Worm (Caenorhabditis elegans) whole organism, L4 larva: Measurements from ENCODE around the gene rpc-2.

Experiments
- F10B5.3 ChIP-seq: sonication (generic microtip); optimal IDR thresholded peaks from 2 replicates; lab custom pipeline; 2016; ENCODE audit warnings: mild to moderate bottlenecking, missing genetic modification characterization, missing compliant biosample characterization
- F37D6.2 ChIP-seq: sonication (generic microtip); optimal IDR thresholded peaks from 2 replicates; lab custom pipeline; 2016; ENCODE audit warnings: mild to moderate bottlenecking, missing genetic modification characterization, missing compliant biosample characterization
- F44E2.7 ChIP-seq: fragments of 200-800 bp; sonication (Bioruptor generic); IDR thresholded peaks from 2 replicates; pipeline ENCODE4 v2.1.2; 2022; ENCODE audit warnings: missing genetic modification characterization, missing compliant biosample characterization
- F49E8.2 ChIP-seq: sonication (generic microtip); optimal IDR thresholded peaks from 2 replicates; lab custom pipeline; 2016; ENCODE audit warnings: missing compliant biosample characterization, mild to moderate bottlenecking, missing genetic modification characterization, borderline replicate concordance
- R02D3.7 ChIP-seq: fragments of 150-350 bp; sonication (generic microtip); optimal IDR thresholded peaks from 3 replicates; lab custom pipeline; 2014; ENCODE audit warnings: missing biosample characterization, missing genetic modification characterization
- Y105C5A.15 ChIP-seq: fragments of 200-800 bp; sonication (Bioruptor generic); IDR thresholded peaks from 2 replicates; pipeline ENCODE4 v1.3.6; 2022; ENCODE audit warnings: missing genetic modification characterization, missing compliant biosample characterization
- Y48G9A.11 ChIP-seq: fragments of 200-800 bp; sonication (Bioruptor generic); IDR thresholded peaks from 2 replicates; pipeline ENCODE4 v1.3.6; 2022; ENCODE audit warnings: missing genetic modification reagents, missing genetic modification characterization, missing compliant biosample characterization
- Y75B8A.6 ChIP-seq: fragments of 200-800 bp; sonication (Bioruptor generic); IDR thresholded peaks from 2 replicates; pipeline ENCODE4 v1.3.6; 2022; ENCODE audit warnings: missing genetic modification reagents, missing genetic modification characterization, missing compliant biosample characterization
- ZK337.2 ChIP-seq: fragments of 200-800 bp; sonication (Bioruptor generic); IDR thresholded peaks from 2 replicates; pipeline ENCODE4 v1.3.6; 2022; ENCODE audit warnings: missing genetic modification reagents, missing genetic modification characterization, missing compliant biosample characterization
- aha-1 ChIP-seq: fragments of 150-350 bp; peaks from one replicate; lab custom pipeline; 2014; ENCODE audit warnings: missing biosample characterization, missing genetic modification characterization
- aly-2 ChIP-seq: sonication (generic microtip); optimal IDR thresholded peaks from 2 replicates; lab custom pipeline; 2018; ENCODE audit warnings: missing biosample characterization, missing genetic modification characterization
- ama-1 ChIP-seq: fragments of 150-350 bp; optimal IDR thresholded peaks from 2 replicates; lab custom pipeline; 2014; ENCODE audit warnings: inconsistent platforms, mixed read lengths
- ceh-32 ChIP-seq: sonication (generic microtip); optimal IDR thresholded peaks from 2 replicates; lab custom pipeline; 2016; ENCODE audit warnings: mild to moderate bottlenecking, missing genetic modification characterization, missing compliant biosample characterization; ENCODE audit not compliant: poor library complexity
- ceh-44 ChIP-seq: fragments of 200-800 bp; sonication (Bioruptor generic); IDR thresholded peaks from 2 replicates; pipeline ENCODE4 v1.3.6; 2022; ENCODE audit warnings: missing genetic modification reagents, missing genetic modification characterization, missing compliant biosample characterization
- cey-2 ChIP-seq: sonication (generic microtip); optimal IDR thresholded peaks from 3 replicates; lab custom pipeline; 2017; ENCODE audit warnings: missing genetic modification characterization, mild to moderate bottlenecking, missing compliant biosample characterization, antibody characterized with exemption, borderline replicate concordance; ENCODE audit not compliant: insufficient read depth
- ctbp-1 ChIP-seq: fragments of 200-800 bp; sonication (Bioruptor generic); IDR thresholded peaks from 2 replicates; pipeline ENCODE4 v1.3.6; 2022; ENCODE audit warnings: missing genetic modification reagents, missing genetic modification characterization, missing compliant biosample characterization
- daf-12 ChIP-seq: fragments of 150-350 bp; optimal IDR thresholded peaks from 2 replicates; lab custom pipeline; 2014; ENCODE audit warnings: missing biosample characterization, missing genetic modification reagents, missing genetic modification characterization
- dmd-8 ChIP-seq: fragments of 200-800 bp; sonication (Bioruptor generic); IDR thresholded peaks from 2 replicates; pipeline ENCODE4 v1.3.6; 2022; ENCODE audit warnings: missing genetic modification characterization, missing compliant biosample characterization
- dve-1 ChIP-seq: sonication (generic microtip); optimal IDR thresholded peaks from 2 replicates; lab custom pipeline; 2017; ENCODE audit warnings: antibody characterized with exemption, mild to moderate bottlenecking, missing genetic modification characterization, missing compliant biosample characterization; ENCODE audit not compliant: insufficient read depth
- egl-27 ChIP-seq: sonication (generic microtip); optimal IDR thresholded peaks from 3 replicates; lab custom pipeline; 2017; ENCODE audit warnings: missing biosample characterization, missing genetic modification reagents, missing genetic modification characterization
- egl-43 ChIP-seq: fragments of 200-800 bp; sonication (Bioruptor generic); IDR thresholded peaks from 2 replicates; pipeline ENCODE4 v1.3.6; 2022; ENCODE audit warnings: missing genetic modification reagents, missing genetic modification characterization, missing compliant biosample characterization
- fkh-10 ChIP-seq: fragments of 150-350 bp; optimal IDR thresholded peaks from 2 replicates; lab custom pipeline; 2014; ENCODE audit warnings: missing biosample characterization, missing genetic modification reagents, missing genetic modification characterization
- gei-8 ChIP-seq: fragments of 200-800 bp; sonication (Bioruptor generic); optimal IDR thresholded peaks from 2 replicates; lab custom pipeline; 2018; ENCODE audit warnings: mild to moderate bottlenecking, missing genetic modification characterization, missing compliant biosample characterization
- hif-1 ChIP-seq, 2 experiments: sonication (generic microtip); optimal IDR thresholded peaks; 2 replicates each; lab custom pipeline; 2016 to 2017; ENCODE audit warnings: missing compliant biosample characterization in 2 of 2, missing genetic modification characterization in 2 of 2, missing genetic modification reagents in 2 of 2, missing genotype in 2 of 2, mild to moderate bottlenecking in 1 of 2
- hlh-11 ChIP-seq: fragments of 200-800 bp; sonication (Bioruptor generic); optimal IDR thresholded peaks from 2 replicates; lab custom pipeline; 2018; ENCODE audit warnings: mild to moderate bottlenecking, missing genetic modification characterization, missing compliant biosample characterization
- hlh-30 ChIP-seq: sonication (generic microtip); optimal IDR thresholded peaks from 2 replicates; lab custom pipeline; 2017; ENCODE audit warnings: antibody characterized with exemption, mild to moderate bottlenecking, missing genetic modification characterization, missing compliant biosample characterization; ENCODE audit not compliant: insufficient read depth
- hmg-1.1 ChIP-seq: fragments of 200-800 bp; sonication (Bioruptor generic); IDR thresholded peaks from 2 replicates; pipeline ENCODE4 v1.3.6; 2022; ENCODE audit warnings: missing genetic modification reagents, missing genetic modification characterization, missing compliant biosample characterization
- lim-7 ChIP-seq: fragments of 200-800 bp; sonication (Bioruptor generic); IDR thresholded peaks from 2 replicates; pipeline ENCODE4 v1.3.6; 2022; ENCODE audit warnings: missing genetic modification characterization, missing compliant biosample characterization
- lin-1 ChIP-seq: fragments of 200-800 bp; sonication (Bioruptor generic); IDR thresholded peaks from 2 replicates; pipeline ENCODE4 v1.3.6; 2022; ENCODE audit warnings: missing genetic modification reagents, missing genetic modification characterization, missing compliant biosample characterization
- lin-38 ChIP-seq: fragments of 200-800 bp; sonication (Bioruptor generic); IDR thresholded peaks from 2 replicates; pipeline ENCODE4 v1.3.6; 2022; ENCODE audit warnings: missing genetic modification reagents, missing genetic modification characterization, missing compliant biosample characterization
- madf-5 ChIP-seq, 2 experiments: fragments of 200-800 bp; sonication (Bioruptor generic); IDR thresholded peaks; 2 replicates each; pipeline ENCODE4 v1.3.6; 2022; ENCODE audit warnings: missing compliant biosample characterization in 2 of 2, missing genetic modification characterization in 2 of 2
- madf-9 ChIP-seq: fragments of 200-800 bp; sonication (Bioruptor generic); conservative IDR thresholded peaks from 2 replicates; pipeline ENCODE4 v1.3.6; 2022; ENCODE audit warnings: missing genetic modification reagents, missing genetic modification characterization, missing compliant biosample characterization
- mdl-1 ChIP-seq, 2 experiments: fragments of 150-350 bp in 1 of 2; sonication (generic microtip) in 1 of 2; optimal IDR thresholded peaks; 2 replicates each; lab custom pipeline; 2014 to 2017; ENCODE audit warnings: missing biosample characterization in 2 of 2, missing genetic modification characterization in 2 of 2
- mxl-3 ChIP-seq: fragments of 200-800 bp; sonication (Bioruptor generic); optimal IDR thresholded peaks from 2 replicates; lab custom pipeline; 2018; ENCODE audit warnings: mild to moderate bottlenecking, missing genetic modification characterization, missing compliant biosample characterization
- nhr-111 ChIP-seq: fragments of 200-800 bp; sonication (Bioruptor generic); optimal IDR thresholded peaks from 2 replicates; lab custom pipeline; 2018; ENCODE audit warnings: mild to moderate bottlenecking, missing genetic modification characterization, missing compliant biosample characterization
- nhr-25 ChIP-seq: sonication (generic microtip); optimal IDR thresholded peaks from 2 replicates; lab custom pipeline; 2017; ENCODE audit warnings: missing genetic modification characterization, mild to moderate bottlenecking, missing compliant biosample characterization, antibody characterized with exemption, moderate library complexity, borderline replicate concordance; ENCODE audit not compliant: insufficient read depth
- nhr-42 ChIP-seq: fragments of 200-800 bp; sonication (Bioruptor generic); IDR thresholded peaks from 2 replicates; pipeline ENCODE4 v1.3.6; 2022; ENCODE audit warnings: missing genetic modification characterization, missing compliant biosample characterization
- php-3 ChIP-seq: fragments of 200-800 bp; sonication (Bioruptor generic); IDR thresholded peaks from 2 replicates; pipeline ENCODE4 v1.3.6; 2022; ENCODE audit warnings: missing genetic modification reagents, missing genetic modification characterization, missing compliant biosample characterization
- rbr-2 ChIP-seq: sonication (generic microtip); optimal IDR thresholded peaks from 2 replicates; lab custom pipeline; 2016; ENCODE audit warnings: missing genotype, missing genetic modification characterization, missing compliant biosample characterization
- set-16 ChIP-seq: fragments of 200-800 bp; sonication (Bioruptor generic); IDR thresholded peaks from 2 replicates; pipeline ENCODE4 v1.3.6; 2022; ENCODE audit warnings: missing genetic modification reagents, missing genetic modification characterization, missing compliant biosample characterization
- snpc-1.2 ChIP-seq: fragments of 200-800 bp; sonication (Bioruptor generic); IDR thresholded peaks from 2 replicates; pipeline ENCODE4 v1.3.6; 2022; ENCODE audit warnings: missing genetic modification reagents, missing genetic modification characterization, missing compliant biosample characterization
- spr-3 ChIP-seq: fragments of 200-800 bp; sonication (Bioruptor generic); optimal IDR thresholded peaks from 2 replicates; lab custom pipeline; 2018; ENCODE audit warnings: mild to moderate bottlenecking, missing genetic modification characterization, missing compliant biosample characterization
- tag-97 ChIP-seq: fragments of 200-800 bp; sonication (Bioruptor generic); IDR thresholded peaks from 2 replicates; pipeline ENCODE4 v1.3.6; 2022; ENCODE audit warnings: missing genetic modification characterization, missing compliant biosample characterization
- tra-1 ChIP-seq: fragments of 200-800 bp; sonication (Bioruptor generic); IDR thresholded peaks from 2 replicates; pipeline ENCODE4 v1.3.6; 2022; ENCODE audit warnings: missing genetic modification reagents, missing genetic modification characterization, missing compliant biosample characterization
- unc-39 ChIP-seq: sonication (generic microtip); optimal IDR thresholded peaks from 2 replicates; lab custom pipeline; 2017; ENCODE audit warnings: missing biosample characterization, missing genetic modification characterization
- vab-7 ChIP-seq: fragments of 200-800 bp; sonication (Bioruptor generic); IDR thresholded peaks from 2 replicates; pipeline ENCODE4 v1.3.6; 2022; ENCODE audit warnings: missing genetic modification reagents, missing genetic modification characterization, missing compliant biosample characterization
- zip-11 ChIP-seq: fragments of 200-800 bp; sonication (Bioruptor generic); IDR thresholded peaks from 2 replicates; pipeline ENCODE4 v1.3.6; 2022; ENCODE audit warnings: missing genetic modification characterization, missing compliant biosample characterization
- ztf-11 ChIP-seq: fragments of 150-350 bp; optimal IDR thresholded peaks from 2 replicates; lab custom pipeline; 2014; ENCODE audit warnings: missing biosample characterization, missing genetic modification characterization

rpc-2 gene

ce11 chrIII:5550844-5551243, 6.3 kb upstream of the rpc-2 start (continued):
- TF ChIP-seq gei-8 (GFP tag; lab: Kevin White, UChicago) (no peak), spr-3 (GFP tag; lab: Kevin White, UChicago) (no peak), daf-12 (tag; lab: Kevin White, UChicago) (no peak), snpc-1.2 (GFP tag; lab: Robert Waterston, UW) (0 out of 2 replicates have a peak, but pooled peaks have one; percentile 28), aha-1 (no peak)

- no peak for TF ChIP-seq F44E2.7 (GFP tag; lab: Robert Waterston, UW)
- no peak for TF ChIP-seq nhr-25 (tag; lab: Kevin White, UChicago)
- no peak for TF ChIP-seq dmd-8 (GFP tag; lab: Robert Waterston, UW)
- TF ChIP-seq fkh-10 (GFP tag; lab: Kevin White, UChicago): no peak
- peak; percentile 94 for TF ChIP-seq hlh-11
- TF ChIP-seq egl-27 (tag; lab: Kevin White, UChicago): no peak
- TF ChIP-seq unc-39 (tag; lab: Kevin White, UChicago): no peak
- no peak for TF ChIP-seq rbr-2 (tag; lab: Kevin White, UChicago)
- TF ChIP-seq ctbp-1: no peak
- peak; percentile 92 for TF ChIP-seq ama-1 (lab: Kevin White, UChicago)
- no peak for TF ChIP-seq R02D3.7 (tag; lab: Kevin White, UChicago)
- TF ChIP-seq F10B5.3: no peak
- no peak for TF ChIP-seq lim-7 (GFP tag; lab: Robert Waterston, UW)
- no peak for TF ChIP-seq php-3 (GFP tag; lab: Robert Waterston, UW)
- TF ChIP-seq dve-1 (tag; lab: Kevin White, UChicago): peak; percentile 96
- no peak for TF ChIP-seq Y48G9A.11 (GFP tag; lab: Robert Waterston, UW)
- TF ChIP-seq ceh-44: no peak
- TF ChIP-seq nhr-111 (GFP tag; lab: Kevin White, UChicago): no peak
- TF ChIP-seq zip-11 (GFP tag; lab: Robert Waterston, UW): no peak
- no peak for TF ChIP-seq ztf-11 (tag; lab: Kevin White, UChicago)
- TF ChIP-seq tag-97: no peak
- no peak for TF ChIP-seq aly-2 (tag; lab: Kevin White, UChicago)
- TF ChIP-seq tra-1 (GFP tag; lab: Robert Waterston, UW): peak; percentile 74
- TF ChIP-seq hmg-1.1 (GFP tag; lab: Robert Waterston, UW): no peak
- peak; percentile 68 for TF ChIP-seq mxl-3
- TF ChIP-seq Y75B8A.6 (GFP tag; lab: Robert Waterston, UW): no peak
- TF ChIP-seq vab-7 (GFP tag; lab: Robert Waterston, UW): no peak
- TF ChIP-seq ZK337.2 (GFP tag; lab: Robert Waterston, UW): no peak
- peak; percentile 92 for TF ChIP-seq hlh-30 (tag; lab: Kevin White, UChicago)
- TF ChIP-seq set-16 (GFP tag; lab: Robert Waterston, UW): no peak
- TF ChIP-seq lin-38 (GFP tag; lab: Robert Waterston, UW): no peak
- TF ChIP-seq nhr-42 (GFP tag; lab: Robert Waterston, UW): no peak
- no peak for TF ChIP-seq cey-2 (tag; lab: Kevin White, UChicago)
- no peak for TF ChIP-seq madf-5 (GFP tag; IDR thresholded peaks at IDR 0.05; lab: Robert Waterston, UW)
- TF ChIP-seq mdl-1 (tag; optimal IDR thresholded peaks at IDR 0.05; lab: Kevin White, UChicago): peak; percentile 82 to 94
- TF ChIP-seq madf-9: no peak
- no peak for TF ChIP-seq ceh-32 (tag; lab: Kevin White, UChicago)
- TF ChIP-seq lin-1 (GFP tag; lab: Robert Waterston, UW): no peak
- no peak for TF ChIP-seq egl-43 (GFP tag; lab: Robert Waterston, UW)
- no peak for TF ChIP-seq F37D6.2 (tag; lab: Kevin White, UChicago)
- no peak for TF ChIP-seq Y105C5A.15 (GFP tag; lab: Robert Waterston, UW)
- TF ChIP-seq hif-1 (tag; optimal IDR thresholded peaks at IDR 0.05; lab: Kevin White, UChicago): peak in 1 of 2 experiments; percentile 49
- TF ChIP-seq F49E8.2 (tag; lab: Kevin White, UChicago): no peak
Measured at ce11 chrIII:5552072-5552667, 5.0 kb upstream of the rpc-2 start, which contains the start of gene F09F7.6. Gene F09F7.6 (minus strand): TSS chrIII:5552135.
